Worm (Caenorhabditis elegans) whole organism, late embryonic: ENCODE results near the gene M04D8.5.
A peak's percentile ranks its signal among the peaks of the same experiment; 100 is the strongest.

Experiments
- F13H6.1 ChIP-seq: sonication (generic microtip); optimal IDR thresholded peaks from 2 replicates; lab custom pipeline; 2016; ENCODE audit warnings: missing genetic modification characterization, missing compliant biosample characterization
- K02D7.2 ChIP-seq: sonication (generic microtip); optimal IDR thresholded peaks from 2 replicates; lab custom pipeline; 2017; ENCODE audit warnings: mild to moderate bottlenecking, missing genetic modification characterization, missing compliant biosample characterization
- K09A11.1 ChIP-seq: sonication (generic microtip); optimal IDR thresholded peaks from 2 replicates; lab custom pipeline; 2017; ENCODE audit warnings: antibody characterized with exemption, mild to moderate bottlenecking, missing genetic modification characterization, missing compliant biosample characterization; ENCODE audit not compliant: insufficient read depth
- T23F11.4 ChIP-seq: fragments of 200-800 bp; sonication (Bioruptor generic); optimal IDR thresholded peaks from 2 replicates; lab custom pipeline; 2018; ENCODE audit warnings: mild to moderate bottlenecking, missing genetic modification characterization, missing compliant biosample characterization
- Y22D7AL.16 ChIP-seq: sonication (generic microtip); optimal IDR thresholded peaks from 2 replicates; lab custom pipeline; 2016; ENCODE audit warnings: missing genetic modification characterization, missing compliant biosample characterization
- ahr-1 ChIP-seq: sonication (generic microtip); optimal IDR thresholded peaks from 2 replicates; lab custom pipeline; 2016; ENCODE audit warnings: missing genetic modification characterization, missing compliant biosample characterization
- ceh-14 ChIP-seq: sonication (generic microtip); optimal IDR thresholded peaks from 2 replicates; lab custom pipeline; 2016; ENCODE audit warnings: missing genotype, missing genetic modification characterization, missing compliant biosample characterization
- ceh-18 ChIP-seq: sonication (generic microtip); optimal IDR thresholded peaks from 2 replicates; lab custom pipeline; 2016; ENCODE audit warnings: missing genetic modification characterization, missing compliant biosample characterization
- ceh-2 ChIP-seq: sonication (generic microtip); optimal IDR thresholded peaks from 2 replicates; lab custom pipeline; 2016; ENCODE audit warnings: missing genotype, missing genetic modification characterization, missing compliant biosample characterization
- ceh-22 ChIP-seq: sonication (generic microtip); optimal IDR thresholded peaks from 2 replicates; lab custom pipeline; 2017; ENCODE audit warnings: missing biosample characterization, missing genetic modification characterization
- ceh-24 ChIP-seq: sonication (generic microtip); optimal IDR thresholded peaks from 2 replicates; lab custom pipeline; 2016; ENCODE audit warnings: mild to moderate bottlenecking, missing genetic modification characterization, missing compliant biosample characterization
- ceh-30 ChIP-seq: fragments of 150-350 bp; optimal IDR thresholded peaks from 2 replicates; lab custom pipeline; 2014; ENCODE audit warnings: missing biosample characterization, missing genetic modification characterization
- ceh-31 ChIP-seq: sonication (generic microtip); optimal IDR thresholded peaks from 2 replicates; lab custom pipeline; 2016; ENCODE audit warnings: missing genetic modification characterization, missing compliant biosample characterization
- ceh-34 ChIP-seq: sonication (generic microtip); optimal IDR thresholded peaks from 2 replicates; lab custom pipeline; 2016; ENCODE audit warnings: mild to moderate bottlenecking, missing genetic modification characterization, missing compliant biosample characterization
- ceh-6 ChIP-seq: fragments of 200-800 bp; sonication (Bioruptor generic); optimal IDR thresholded peaks from 2 replicates; lab custom pipeline; 2018; ENCODE audit warnings: mild to moderate bottlenecking, missing genetic modification characterization, missing compliant biosample characterization
- ceh-9 ChIP-seq: sonication (generic microtip); optimal IDR thresholded peaks from 2 replicates; lab custom pipeline; 2016; ENCODE audit warnings: mild to moderate bottlenecking, missing genetic modification characterization, inconsistent platforms, missing compliant biosample characterization
- dmd-4 ChIP-seq: sonication (generic microtip); optimal IDR thresholded peaks from 2 replicates; lab custom pipeline; 2016; ENCODE audit warnings: borderline replicate concordance, missing genetic modification characterization, missing compliant biosample characterization
- dve-1 ChIP-seq: sonication (generic microtip); optimal IDR thresholded peaks from 2 replicates; lab custom pipeline; 2017; ENCODE audit warnings: antibody characterized with exemption, mild to moderate bottlenecking, missing genetic modification characterization, missing compliant biosample characterization
- elt-2 ChIP-seq: sonication (generic microtip); optimal IDR thresholded peaks from 2 replicates; lab custom pipeline; 2016; ENCODE audit warnings: missing genetic modification reagents, missing genetic modification characterization, missing compliant biosample characterization
- ets-4 ChIP-seq: sonication (generic microtip); optimal IDR thresholded peaks from 2 replicates; lab custom pipeline; 2016; ENCODE audit warnings: missing genetic modification characterization, missing compliant biosample characterization
- eyg-1 ChIP-seq: sonication (generic microtip); optimal IDR thresholded peaks from 2 replicates; lab custom pipeline; 2016; ENCODE audit warnings: missing genotype, missing genetic modification characterization, missing compliant biosample characterization
- fax-1 ChIP-seq: sonication (generic microtip); optimal IDR thresholded peaks from 2 replicates; lab custom pipeline; 2016; ENCODE audit warnings: missing genotype, missing genetic modification characterization, missing compliant biosample characterization
- gmeb-2 ChIP-seq: sonication (generic microtip); optimal IDR thresholded peaks from 2 replicates; lab custom pipeline; 2016; ENCODE audit warnings: missing genetic modification characterization, inconsistent platforms, missing compliant biosample characterization
- hlh-13 ChIP-seq: fragments of 200-800 bp; sonication (Bioruptor generic); optimal IDR thresholded peaks from 2 replicates; lab custom pipeline; 2018; ENCODE audit warnings: mild to moderate bottlenecking, missing genetic modification characterization, missing compliant biosample characterization
- hlh-30 ChIP-seq: sonication (generic microtip); optimal IDR thresholded peaks from 2 replicates; lab custom pipeline; 2017; ENCODE audit warnings: antibody characterized with exemption, missing genetic modification characterization, missing compliant biosample characterization; ENCODE audit not compliant: insufficient read depth
- hlh-6 ChIP-seq: sonication (generic microtip); optimal IDR thresholded peaks from 2 replicates; lab custom pipeline; 2016; ENCODE audit warnings: missing genotype, missing genetic modification characterization, missing compliant biosample characterization
- madf-2 ChIP-seq: sonication (generic microtip); optimal IDR thresholded peaks from 2 replicates; lab custom pipeline; 2017; ENCODE audit warnings: missing genetic modification characterization, missing compliant biosample characterization
- mec-3 ChIP-seq: sonication (generic microtip); optimal IDR thresholded peaks from 2 replicates; lab custom pipeline; 2016; ENCODE audit warnings: borderline replicate concordance, missing genetic modification characterization, missing compliant biosample characterization
- nfya-1 ChIP-seq: sonication (generic microtip); optimal IDR thresholded peaks from 2 replicates; lab custom pipeline; 2017; ENCODE audit warnings: missing genetic modification characterization, mild to moderate bottlenecking, missing compliant biosample characterization, antibody characterized with exemption, moderate library complexity
- nhr-11 ChIP-seq: fragments of 150-350 bp; optimal IDR thresholded peaks from 2 replicates; lab custom pipeline; 2014; ENCODE audit warnings: missing biosample characterization, missing genetic modification characterization
- npax-4 ChIP-seq: sonication (generic microtip); optimal IDR thresholded peaks from 2 replicates; lab custom pipeline; 2016; ENCODE audit warnings: missing genetic modification characterization, missing compliant biosample characterization
- pag-3 ChIP-seq: sonication (generic microtip); optimal IDR thresholded peaks from 2 replicates; lab custom pipeline; 2016; ENCODE audit warnings: missing compliant biosample characterization, missing genetic modification characterization, borderline replicate concordance
- pat-9 ChIP-seq: fragments of 200-800 bp; sonication (Bioruptor generic); optimal IDR thresholded peaks from 2 replicates; lab custom pipeline; 2018; ENCODE audit warnings: mild to moderate bottlenecking, missing genetic modification characterization, moderate library complexity, missing compliant biosample characterization
- pha-4 ChIP-seq: fragments of 150-350 bp; optimal IDR thresholded peaks from 2 replicates; lab custom pipeline; 2018; ENCODE audit warnings: missing biosample characterization, missing genetic modification reagents, missing genetic modification characterization
- pros-1 ChIP-seq: fragments of 150-350 bp; optimal IDR thresholded peaks from 2 replicates; lab custom pipeline; 2014; ENCODE audit warnings: missing biosample characterization, missing genetic modification reagents, missing genetic modification characterization
- ref-2 ChIP-seq: sonication (generic microtip); optimal IDR thresholded peaks from 2 replicates; lab custom pipeline; 2016; ENCODE audit warnings: missing genetic modification characterization, missing compliant biosample characterization
- rnt-1 ChIP-seq: sonication (generic microtip); optimal IDR thresholded peaks from 2 replicates; lab custom pipeline; 2016; ENCODE audit warnings: missing genetic modification characterization, missing compliant biosample characterization
- sox-4 ChIP-seq: sonication (generic microtip); optimal IDR thresholded peaks from 2 replicates; lab custom pipeline; 2017; ENCODE audit warnings: mild to moderate bottlenecking, missing genetic modification characterization, inconsistent platforms, missing compliant biosample characterization
- syd-9 ChIP-seq: sonication (generic microtip); optimal IDR thresholded peaks from 2 replicates; lab custom pipeline; 2016; ENCODE audit warnings: mild to moderate bottlenecking, missing genetic modification characterization, moderate library complexity, missing compliant biosample characterization
- ttx-3 ChIP-seq: sonication (generic microtip); optimal IDR thresholded peaks from 2 replicates; lab custom pipeline; 2016; ENCODE audit warnings: missing genetic modification reagents, missing genetic modification characterization, missing compliant biosample characterization
- unc-3 ChIP-seq, 2 experiments: fragments of 200-800 bp in 1 of 2; sonication (Bioruptor generic) in 1 of 2; sonication (generic microtip) in 1 of 2; conservative IDR thresholded peaks in 1 of 2; optimal IDR thresholded peaks in 1 of 2; 2 replicates each; pipeline versions ENCODE4 v1.3.6 to Lab custom; 2016 to 2022; ENCODE audit warnings: missing compliant biosample characterization in 2 of 2, missing genetic modification characterization in 2 of 2, missing genetic modification reagents in 1 of 2
- unc-42 ChIP-seq: sonication (generic microtip); optimal IDR thresholded peaks from 2 replicates; lab custom pipeline; 2016; ENCODE audit warnings: missing genotype, missing genetic modification characterization, missing compliant biosample characterization
- unc-55 ChIP-seq: sonication (generic microtip); optimal IDR thresholded peaks from 2 replicates; lab custom pipeline; 2017; ENCODE audit warnings: missing biosample characterization, missing genetic modification reagents, missing genetic modification characterization
- zip-5 ChIP-seq: sonication (generic microtip); optimal IDR thresholded peaks from 2 replicates; lab custom pipeline; 2016; ENCODE audit warnings: missing genetic modification characterization, missing compliant biosample characterization

M04D8.5 gene

ce11 chrIII:10025989-10026388 lies 7.1 kb downstream of the M04D8.5 start, which contains the start of gene ins-22:
Gene ins-22 (plus strand): TSS chrIII:10026289.
- TF ChIP-seq madf-2 (tag; lab: Kevin White, UChicago), result no peak
- TF ChIP-seq elt-2, result no peak
- no peak for TF ChIP-seq unc-3 (GFP tag; conservative IDR thresholded peaks at IDR 0.05; lab: Robert Waterston, UW)
- TF ChIP-seq unc-3 (tag; optimal IDR thresholded peaks at IDR 0.05; lab: Kevin White, UChicago), result no peak
- TF ChIP-seq ceh-22 (tag; lab: Kevin White, UChicago), result no peak
- TF ChIP-seq ceh-9, result no peak

ce11 chrIII:10023452-10023851 lies 9.7 kb downstream of the M04D8.5 start, which contains the start of gene ins-21:
Gene ins-21 (plus strand): TSS chrIII:10023752.
- TF ChIP-seq sox-4 (tag; lab: Kevin White, UChicago) (no peak), pag-3 (no peak), ceh-24 (tag; lab: Kevin White, UChicago) (no peak), nhr-11 (no peak), ahr-1 (tag; lab: Kevin White, UChicago) (no peak), pha-4 (no peak), ets-4 (no peak), elt-2 (no peak), ceh-31 (tag; lab: Kevin White, UChicago) (no peak), ref-2 (tag; lab: Kevin White, UChicago) (no peak), Y22D7AL.16 (no peak), hlh-6 (tag; lab: Kevin White, UChicago) (no peak), K09A11.1 (tag; lab: Kevin White, UChicago) (no peak)

- no peak for TF ChIP-seq ahr-1 (tag; lab: Kevin White, UChicago)
- TF ChIP-seq unc-42 (tag; lab: Kevin White, UChicago), result peak; percentile 92
- TF ChIP-seq ceh-18 (tag; lab: Kevin White, UChicago), result no peak
- no peak for TF ChIP-seq ceh-9
- TF ChIP-seq hlh-13 (GFP tag; lab: Kevin White, UChicago), result no peak
- TF ChIP-seq dmd-4 (tag; lab: Kevin White, UChicago), result no peak
Observed at ce11 chrIII:10018007-10018406, 15.1 kb downstream of the M04D8.5 start.

ce11 chrIII:10016413-10017051 lies 16.6 kb downstream of the M04D8.5 start, which contains the start of gene rgs-1:
Gene rgs-1 (minus strand): TSS chrIII:10016558.
- TF ChIP-seq pha-4 (no peak), rnt-1 (tag; lab: Kevin White, UChicago) (no peak), ahr-1 (tag; lab: Kevin White, UChicago) (no peak), ceh-30 (tag; lab: Kevin White, UChicago) (no peak), ceh-34 (tag; lab: Kevin White, UChicago) (peak; percentile 25), mec-3 (tag; lab: Kevin White, UChicago) (no peak), fax-1 (tag; lab: Kevin White, UChicago) (peak; percentile 28), ceh-24 (tag; lab: Kevin White, UChicago) (no peak), K02D7.2 (no peak), ttx-3 (tag; lab: Kevin White, UChicago) (no peak), pros-1 (no peak), ceh-6 (GFP tag; lab: Kevin White, UChicago) (no peak), dve-1 (tag; lab: Kevin White, UChicago) (no peak), pag-3 (no peak), ceh-14 (tag; lab: Kevin White, UChicago) (peak; percentile 85), gmeb-2 (tag; lab: Kevin White, UChicago) (no peak), pat-9 (tag; lab: Kevin White, UChicago) (no peak), hlh-6 (tag; lab: Kevin White, UChicago) (peak; percentile 8), T23F11.4 (no peak), hlh-13 (GFP tag; lab: Kevin White, UChicago) (no peak), F13H6.1 (tag; lab: Kevin White, UChicago) (no peak), npax-4 (tag; lab: Kevin White, UChicago) (no peak), syd-9 (tag; lab: Kevin White, UChicago) (peak; percentile 0), eyg-1 (tag; lab: Kevin White, UChicago) (no peak), unc-55 (GFP tag; lab: Kevin White, UChicago) (no peak), nhr-11 (no peak), hlh-30 (tag; lab: Kevin White, UChicago) (peak; percentile 86), ceh-18 (tag; lab: Kevin White, UChicago) (peak; percentile 34), ceh-2 (peak; percentile 3), unc-42 (tag; lab: Kevin White, UChicago) (peak; percentile 69), madf-2 (tag; lab: Kevin White, UChicago) (no peak), zip-5 (tag; lab: Kevin White, UChicago) (no peak), ceh-31 (tag; lab: Kevin White, UChicago) (peak; percentile 71), nfya-1 (tag; lab: Kevin White, UChicago) (peak; percentile 51)
